Worm (Caenorhabditis elegans): ENCODE measurements around the gene sqst-4.

DNA sequence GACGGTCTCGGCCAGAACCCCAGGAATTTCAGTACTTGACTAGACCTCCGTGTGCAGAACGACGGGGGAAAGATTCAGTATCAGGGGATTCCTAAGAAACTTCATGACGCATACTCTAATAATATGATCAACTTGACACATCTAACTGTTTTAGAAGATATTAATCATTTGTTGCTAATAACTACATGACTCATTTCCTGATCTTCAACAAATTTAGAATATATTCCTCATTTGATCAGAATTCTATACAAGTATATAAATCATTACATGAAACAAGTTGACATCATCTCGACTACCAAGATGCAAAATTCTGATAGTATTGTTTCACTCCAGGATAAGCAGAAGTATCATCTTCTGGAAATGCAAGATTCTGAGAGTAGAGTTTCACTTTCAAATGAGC lies 46.9 kb downstream of the sqst-4 start, which contains the start of gene Y32B12B.8:
- TF ChIP-seq flt-1 (GFP tag; IDR thresholded peaks at IDR 0.05), result no peak
- no peak for TF ChIP-seq ceh-36 (tag; optimal IDR thresholded peaks at IDR 0.05)
- no peak for TF ChIP-seq tbx-37 (GFP tag; conservative IDR thresholded peaks at IDR 0.05)
- no peak for TF ChIP-seq hnd-1 (tag; optimal IDR thresholded peaks at IDR 0.05)
- TF ChIP-seq tra-4 (tag; optimal IDR thresholded peaks at IDR 0.05), result no peak
- TF ChIP-seq scrt-1 (GFP tag; IDR thresholded peaks at IDR 0.05), result no peak
- no peak for TF ChIP-seq ets-7 (tag; optimal IDR thresholded peaks at IDR 0.05)
- TF ChIP-seq tbx-11 (GFP tag; IDR thresholded peaks at IDR 0.05), result no peak
- TF ChIP-seq ama-1 (optimal IDR thresholded peaks at IDR 0.05), result no peak
- no peak for TF ChIP-seq B0310.2 (tag; optimal IDR thresholded peaks at IDR 0.05)
- no peak for TF ChIP-seq hmbx-1 (tag; optimal IDR thresholded peaks at IDR 0.05)

Data from whole organism, early embryonic.